Worm (Caenorhabditis elegans): Measurements from ENCODE around the gene bli-5.

DNA sequence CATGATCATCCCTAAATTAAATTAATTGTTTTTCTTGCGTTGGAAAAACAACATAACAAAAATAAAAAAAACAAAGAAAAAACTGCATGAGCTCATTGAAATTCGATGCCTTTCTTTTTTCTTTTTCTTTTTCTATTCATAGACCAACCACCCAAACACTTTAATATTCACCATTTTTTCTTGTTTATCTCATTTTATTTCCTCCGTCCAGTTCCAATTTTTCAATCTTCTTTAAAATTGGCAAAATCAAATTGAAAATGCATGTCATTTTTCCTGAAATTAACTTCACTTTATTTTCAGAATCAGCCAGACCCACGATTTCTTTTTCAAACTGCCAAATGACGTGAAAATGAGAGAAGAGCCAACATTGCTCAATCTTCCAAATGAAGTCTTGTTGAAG, 43.7 kb downstream of the bli-5 start, which contains the start of gene T03F6.4:
- no peak for TF ChIP-seq W03F9.2 (tag; optimal IDR thresholded peaks at IDR 0.05)
- TF ChIP-seq him-1 (tag; optimal IDR thresholded peaks at IDR 0.05) = no peak
- TF ChIP-seq dao-5 (tag; optimal IDR thresholded peaks at IDR 0.05) = no peak

Data from whole organism, L4/young adult.